Worm (Caenorhabditis elegans) whole organism, L2 larva: ENCODE measurements around the gene msp-10.

Experiments used
- aly-2 ChIP-seq: fragments of 150-350 bp; optimal IDR thresholded peaks from 2 replicates; lab custom pipeline; 2014; ENCODE audit warnings: missing biosample characterization, missing genetic modification characterization
- ama-1 ChIP-seq: fragments of 150-350 bp; optimal IDR thresholded peaks from 2 replicates; lab custom pipeline; 2018; ENCODE audit warnings: inconsistent platforms
- dmd-4 ChIP-seq: sonication (generic microtip); optimal IDR thresholded peaks from 2 replicates; lab custom pipeline; 2017; ENCODE audit warnings: missing biosample characterization, missing genetic modification characterization
- fos-1 ChIP-seq: fragments of 150-350 bp; optimal IDR thresholded peaks from 2 replicates; lab custom pipeline; 2014; ENCODE audit warnings: missing biosample characterization, missing genetic modification characterization
- mdl-1 ChIP-seq, 2 experiments: fragments of 150-350 bp in 1 of 2; sonication (generic microtip) in 1 of 2; optimal IDR thresholded peaks; 2 replicates each; lab custom pipeline; 2017; ENCODE audit warnings: missing biosample characterization in 2 of 2, missing genetic modification characterization in 2 of 2
- nhr-77 ChIP-seq: fragments of 150-350 bp; optimal IDR thresholded peaks from 2 replicates; lab custom pipeline; 2014; ENCODE audit warnings: missing biosample characterization, missing genetic modification characterization
- unc-55 ChIP-seq: fragments of 150-350 bp; sonication (generic microtip); optimal IDR thresholded peaks from 3 replicates; lab custom pipeline; 2014; ENCODE audit warnings: missing biosample characterization, missing genetic modification reagents, missing genetic modification characterization
- zag-1 ChIP-seq: fragments of 150-350 bp; optimal IDR thresholded peaks from 2 replicates; lab custom pipeline; 2014; ENCODE audit warnings: missing biosample characterization, missing genetic modification characterization

- no peak for TF ChIP-seq unc-55
- no peak for TF ChIP-seq zag-1
- no peak for TF ChIP-seq nhr-77
- TF ChIP-seq dmd-4 (tag; lab: Kevin White, UChicago) = no peak
- no peak for TF ChIP-seq mdl-1 (tag; optimal IDR thresholded peaks at IDR 0.05; lab: Kevin White, UChicago)
- TF ChIP-seq aly-2 (tag; lab: Kevin White, UChicago) = no peak
- no peak for TF ChIP-seq ama-1 (lab: Kevin White, UChicago)
- TF ChIP-seq fos-1 (tag; lab: Kevin White, UChicago) = no peak
Observed at ce11 chrIV:9863817-9864216, 26.4 kb downstream of the msp-10 start, which contains the start of gene K07F5.16.
